Fruit fly (Drosophila melanogaster) whole organism, prepupa: ENCODE measurements around the gene Cpr65Ax1.

ENCODE experiments used
- CG8632 ChIP-seq: fragments of 200-800 bp; sonication (Bioruptor generic); optimal IDR thresholded peaks from 3 replicates; lab custom pipeline; 2016; ENCODE audit warnings: missing biosample characterization, missing genetic modification characterization
- Hr39 ChIP-seq: fragments of 200-800 bp; sonication (Bioruptor generic); optimal IDR thresholded peaks from 2 replicates; lab custom pipeline; 2016; ENCODE audit warnings: missing biosample characterization, missing genetic modification characterization
- acj6 ChIP-seq: fragments of 200-800 bp; sonication (Bioruptor generic); optimal IDR thresholded peaks from 3 replicates; lab custom pipeline; 2016; ENCODE audit warnings: missing biosample characterization, missing genetic modification characterization
- net ChIP-seq: fragments of 200-800 bp; sonication (Bioruptor generic); optimal IDR thresholded peaks from 3 replicates; lab custom pipeline; 2016; ENCODE audit warnings: missing biosample characterization, missing genetic modification characterization

dm6 chr3L:6116881-6117280, 30.9 kb downstream of the Cpr65Ax1 start:
- no peak for TF ChIP-seq Hr39 (GFP tag; lab: Kevin White, UChicago)
- no peak for TF ChIP-seq net (GFP tag; lab: Kevin White, UChicago)
- no peak for TF ChIP-seq CG8632 (GFP tag; lab: Kevin White, UChicago)
- no peak for TF ChIP-seq acj6 (GFP tag; lab: Kevin White, UChicago)
